Fruit fly (Drosophila melanogaster) whole organism, embryonic: Measurements from ENCODE around the gene Pp2A-29B.

Source experiments
- ATbp ChIP-seq: fragments of 200-800 bp; sonication (Bioruptor generic); optimal IDR thresholded peaks from 2 replicates; lab custom pipeline; 2017; ENCODE audit warnings: missing biosample characterization, mild to moderate bottlenecking, missing genetic modification characterization, missing genetic modification reagents
- Abd-B ChIP-seq: fragments of 200-800 bp; sonication (Bioruptor generic); optimal IDR thresholded peaks from 2 replicates; lab custom pipeline; 2018; ENCODE audit warnings: missing biosample characterization, mild to moderate bottlenecking, missing genetic modification characterization, moderate library complexity
- Ada2b ChIP-seq: fragments of 200-800 bp; sonication (Bioruptor generic); IDR thresholded peaks from 2 replicates; pipeline ENCODE4 v1.3.6; 2022; ENCODE audit warnings: missing biosample characterization, missing genetic modification characterization
- CG10267 ChIP-seq: fragments of 200-800 bp; sonication (Bioruptor generic); optimal IDR thresholded peaks from 2 replicates; lab custom pipeline; 2018; ENCODE audit warnings: missing biosample characterization, mild to moderate bottlenecking, missing genetic modification characterization, moderate library complexity
- CG10274 ChIP-seq: fragments of 200-800 bp; sonication (Bioruptor generic); optimal IDR thresholded peaks from 3 replicates; lab custom pipeline; 2017; ENCODE audit warnings: missing biosample characterization, mild to moderate bottlenecking, missing genetic modification characterization
- CG11504 ChIP-seq: fragments of 200-800 bp; sonication (Bioruptor generic); optimal IDR thresholded peaks from 3 replicates; lab custom pipeline; 2019; ENCODE audit warnings: missing biosample characterization, mild to moderate bottlenecking, missing genetic modification characterization, moderate library complexity
- CG12236 ChIP-seq: fragments of 200-800 bp; sonication (Bioruptor generic); optimal IDR thresholded peaks from 2 replicates; lab custom pipeline; 2016; ENCODE audit warnings: missing biosample characterization, missing genetic modification characterization
- CG13296 ChIP-seq: fragments of 200-800 bp; sonication (Bioruptor generic); optimal IDR thresholded peaks from 3 replicates; lab custom pipeline; 2018; ENCODE audit warnings: missing biosample characterization, mild to moderate bottlenecking, missing genetic modification characterization
- CG13775 ChIP-seq: fragments of 200-800 bp; sonication (Bioruptor generic); optimal IDR thresholded peaks from 3 replicates; lab custom pipeline; 2017; ENCODE audit warnings: missing biosample characterization, mild to moderate bottlenecking, missing genetic modification characterization
- CG1647 ChIP-seq: fragments of 200-800 bp; sonication (Bioruptor generic); optimal IDR thresholded peaks from 3 replicates; lab custom pipeline; 2016; ENCODE audit warnings: missing biosample characterization, missing genetic modification characterization
- CG17802 ChIP-seq: fragments of 200-800 bp; sonication (Bioruptor generic); optimal IDR thresholded peaks from 2 replicates; lab custom pipeline; 2018; ENCODE audit warnings: missing biosample characterization, mild to moderate bottlenecking, missing genetic modification characterization, moderate library complexity
- CG18599 ChIP-seq: fragments of 200-800 bp; sonication (Bioruptor generic); optimal IDR thresholded peaks from 3 replicates; lab custom pipeline; 2017; ENCODE audit warnings: missing biosample characterization, missing genetic modification characterization, mild to moderate bottlenecking, moderate library complexity, missing genetic modification reagents
- CG30431 ChIP-seq: fragments of 200-800 bp; sonication (Bioruptor generic); optimal IDR thresholded peaks from 2 replicates; lab custom pipeline; 2017; ENCODE audit warnings: missing biosample characterization, missing genetic modification characterization
- CG5245 ChIP-seq: fragments of 200-800 bp; sonication (Bioruptor generic); optimal IDR thresholded peaks from 3 replicates; lab custom pipeline; 2016; ENCODE audit warnings: missing biosample characterization, missing genetic modification characterization
- CG7357 ChIP-seq: fragments of 200-800 bp; sonication (Bioruptor generic); IDR thresholded peaks from 3 replicates; pipeline ENCODE4 v1.3.6; 2022; ENCODE audit warnings: missing biosample characterization, missing genetic modification characterization
- CG8924 ChIP-seq: fragments of 200-800 bp; optimal IDR thresholded peaks from 3 replicates; lab custom pipeline; 2019; ENCODE audit warnings: missing biosample characterization, mild to moderate bottlenecking, missing genetic modification characterization, moderate library complexity
- D ChIP-seq, 2 experiments: fragments of 200-800 bp in 1 of 2; fragments of >200 bp in 1 of 2; sonication (Bioruptor generic) in 1 of 2; optimal IDR thresholded peaks; 2 replicates in 1 of 2; 3 replicates in 1 of 2; lab custom pipeline; 2017; ENCODE audit warnings: mild to moderate bottlenecking in 1 of 2, missing biosample characterization in 1 of 2, missing genetic modification characterization in 1 of 2, missing genetic modification reagents in 1 of 2
- Dad ChIP-seq: fragments of 200-800 bp; sonication (Bioruptor generic); optimal IDR thresholded peaks from 3 replicates; lab custom pipeline; 2016; ENCODE audit warnings: missing biosample characterization, missing genetic modification characterization
- Dip2 ChIP-seq: fragments of 200-800 bp; sonication (Bioruptor generic); IDR thresholded peaks from 2 replicates; pipeline ENCODE4 v1.3.6; 2022; ENCODE audit warnings: missing biosample characterization, missing genetic modification characterization
- Dip3 ChIP-seq: fragments of 200-800 bp; sonication (Bioruptor generic); optimal IDR thresholded peaks from 3 replicates; lab custom pipeline; 2016; ENCODE audit warnings: missing biosample characterization, missing genetic modification characterization
- Dref ChIP-seq: fragments of 200-800 bp; sonication (Bioruptor generic); IDR thresholded peaks from 2 replicates; pipeline ENCODE4 v1.3.6; 2022; ENCODE audit warnings: missing biosample characterization, missing genetic modification characterization
- Drgx ChIP-seq: fragments of 200-800 bp; sonication (Bioruptor generic); IDR thresholded peaks from 2 replicates; pipeline ENCODE4 v1.3.6; 2022; ENCODE audit warnings: missing biosample characterization, missing genetic modification characterization
- E2f1 ChIP-seq: fragments of 200-800 bp; sonication (Bioruptor generic); IDR thresholded peaks from 2 replicates; pipeline ENCODE4 v1.3.6; 2022; ENCODE audit warnings: missing biosample characterization, missing genetic modification characterization
- Fer3 ChIP-seq: fragments of 200-800 bp; sonication (Bioruptor generic); optimal IDR thresholded peaks from 2 replicates; lab custom pipeline; 2018; ENCODE audit warnings: missing biosample characterization, mild to moderate bottlenecking, missing genetic modification characterization, moderate library complexity
- HLH3B ChIP-seq: fragments of 200-800 bp; sonication (Bioruptor generic); IDR thresholded peaks from 2 replicates; pipeline ENCODE4 v1.3.6; 2022; ENCODE audit warnings: missing biosample characterization, missing genetic modification characterization
- HmgZ ChIP-seq: fragments of 200-800 bp; sonication (Bioruptor generic); optimal IDR thresholded peaks from 2 replicates; lab custom pipeline; 2018; ENCODE audit warnings: missing biosample characterization, mild to moderate bottlenecking, missing genetic modification characterization
- Hr3 ChIP-seq: fragments of 200-800 bp; sonication (Bioruptor generic); optimal IDR thresholded peaks from 3 replicates; lab custom pipeline; 2016; ENCODE audit warnings: missing biosample characterization, missing genetic modification characterization
- Jarid2 ChIP-seq: fragments of 200-800 bp; sonication (Bioruptor generic); optimal IDR thresholded peaks from 3 replicates; lab custom pipeline; 2017; ENCODE audit warnings: mild to moderate bottlenecking, missing biosample characterization, missing genetic modification reagents, missing genetic modification characterization
- Mes4 ChIP-seq: fragments of 200-800 bp; sonication (Bioruptor generic); optimal IDR thresholded peaks from 2 replicates; lab custom pipeline; 2016; ENCODE audit warnings: missing biosample characterization, missing genetic modification characterization
- NC2α ChIP-seq: fragments of 200-800 bp; sonication (Bioruptor generic); optimal IDR thresholded peaks from 2 replicates; lab custom pipeline; 2016; ENCODE audit warnings: missing biosample characterization, missing genetic modification characterization
- NC2β ChIP-seq: fragments of 200-800 bp; sonication (Bioruptor generic); optimal IDR thresholded peaks from 2 replicates; lab custom pipeline; 2016; ENCODE audit warnings: missing biosample characterization, missing genetic modification characterization
- Rx ChIP-seq: fragments of 200-800 bp; sonication (Bioruptor generic); IDR thresholded peaks from 2 replicates; pipeline ENCODE4 v1.3.6; 2022; ENCODE audit warnings: missing biosample characterization, missing genetic modification characterization
- Scr ChIP-seq: fragments of 200-800 bp; sonication (Bioruptor generic); IDR thresholded peaks from 2 replicates; pipeline ENCODE4 v1.3.6; 2022; ENCODE audit warnings: missing biosample characterization, missing genetic modification characterization; ENCODE audit not compliant: partially characterized antibody
- Xrp1 ChIP-seq: fragments of 200-800 bp; sonication (Bioruptor generic); IDR thresholded peaks from 2 replicates; pipeline ENCODE4 v1.3.6; 2022; ENCODE audit warnings: missing biosample characterization, missing genetic modification characterization
- bigmax ChIP-seq: fragments of 200-800 bp; sonication (Bioruptor generic); optimal IDR thresholded peaks from 2 replicates; lab custom pipeline; 2018; ENCODE audit warnings: missing biosample characterization, mild to moderate bottlenecking, missing genetic modification characterization
- cg ChIP-seq: fragments of 200-800 bp; sonication (Bioruptor generic); optimal IDR thresholded peaks from 3 replicates; lab custom pipeline; 2019; ENCODE audit warnings: missing biosample characterization, mild to moderate bottlenecking, missing genetic modification characterization, moderate library complexity
- corto ChIP-seq: fragments of 200-800 bp; sonication (Bioruptor generic); optimal IDR thresholded peaks from 2 replicates; lab custom pipeline; 2016; ENCODE audit warnings: missing biosample characterization, mild to moderate bottlenecking, missing genetic modification characterization, moderate library complexity
- eve ChIP-seq, 2 experiments: fragments of >200 bp; optimal IDR thresholded peaks; 2 replicates each; lab custom pipeline; 2017; ENCODE audit warnings: missing biosample characterization in 2 of 2, missing genetic modification characterization in 2 of 2
- lbe ChIP-seq: fragments of 200-800 bp; sonication (Bioruptor generic); optimal IDR thresholded peaks from 2 replicates; lab custom pipeline; 2016; ENCODE audit warnings: missing biosample characterization, mild to moderate bottlenecking, missing genetic modification characterization
- pfk ChIP-seq: fragments of 200-800 bp; sonication (Bioruptor generic); optimal IDR thresholded peaks from 2 replicates; lab custom pipeline; 2018; ENCODE audit warnings: missing biosample characterization, mild to moderate bottlenecking, missing genetic modification characterization, moderate library complexity
- pho ChIP-seq: fragments of 200-800 bp; sonication (Bioruptor generic); optimal IDR thresholded peaks from 2 replicates; lab custom pipeline; 2016; ENCODE audit warnings: missing biosample characterization, missing genetic modification characterization
- pros ChIP-seq: fragments of 200-800 bp; sonication (Bioruptor generic); optimal IDR thresholded peaks from 3 replicates; lab custom pipeline; 2019; ENCODE audit warnings: missing biosample characterization, mild to moderate bottlenecking, missing genetic modification characterization, moderate library complexity
- pum ChIP-seq: fragments of 200-800 bp; sonication (Bioruptor generic); optimal IDR thresholded peaks from 2 replicates; lab custom pipeline; 2016; ENCODE audit warnings: missing biosample characterization, missing genetic modification characterization
- sc ChIP-seq, 3 experiments: fragments of >200 bp in 2 of 3; fragments of 200-800 bp in 1 of 3; sonication (Bioruptor generic) in 1 of 3; optimal IDR thresholded peaks; 2 replicates in 2 of 3; 3 replicates in 1 of 3; lab custom pipeline; 2017; ENCODE audit warnings: mild to moderate bottlenecking in 1 of 3, missing biosample characterization in 1 of 3, missing genetic modification characterization in 1 of 3, missing genetic modification reagents in 1 of 3
- tio ChIP-seq: fragments of 200-800 bp; sonication (Bioruptor generic); optimal IDR thresholded peaks from 2 replicates; lab custom pipeline; 2017; ENCODE audit warnings: missing biosample characterization, missing genetic modification characterization, inconsistent platforms

Gene Pp2A-29B

dm6 chr2L:8402928-8403285 lies 37.1 kb downstream of the Pp2A-29B start, which contains the start of gene fy (continued):
- no peak for TF ChIP-seq eve (GFP tag; optimal IDR thresholded peaks at IDR 0.05; lab: Kevin White, UChicago)

dm6 chr2L:8403286-8404270 lies 37.7 kb downstream of the Pp2A-29B start, which contains the start of gene emb:
TSS of gene emb (plus strand) at chr2L:8403573.
- TF ChIP-seq CG5245 (GFP tag; lab: Kevin White, UChicago) (no peak), CG7357 (GFP tag; lab: Robert Waterston, UW) (no peak), Dref (GFP tag; lab: Robert Waterston, UW) (peak; percentile 99), CG18599 (no peak), CG13775 (GFP tag; lab: Kevin White, UChicago) (peak; percentile 55), ATbp (no peak), CG13296 (no peak), Dip2 (no peak), Dip3 (GFP tag; lab: Kevin White, UChicago) (no peak), sc (optimal IDR thresholded peaks at IDR 0.05; lab: Kevin White, UChicago) (no peak), sc (GFP tag; optimal IDR thresholded peaks at IDR 0.05; lab: Kevin White, UChicago) (no peak), Scr (GFP tag; lab: Robert Waterston, UW) (peak; percentile 94), Rx (0 out of 2 replicates have a peak, but pooled peaks have one; percentile 25), Fer3 (tag; lab: Kevin White, UChicago) (peak; percentile 30), NC2β (peak; percentile 47), Mes4 (peak; percentile 40), Xrp1 (GFP tag; lab: Robert Waterston, UW) (peak; percentile 37; the same call in 1 of the 2 replicates), HLH3B (no peak), Drgx (GFP tag; lab: Robert Waterston, UW) (peak; percentile 39; the same call in 1 of the 2 replicates), pho (peak; percentile 65), Abd-B (GFP tag; lab: Kevin White, UChicago) (no peak), pum (GFP tag; lab: Kevin White, UChicago) (peak; percentile 21), Ada2b (GFP tag; lab: Robert Waterston, UW) (no peak), D (optimal IDR thresholded peaks at IDR 0.05; lab: Kevin White, UChicago) (no peak), D (GFP tag; optimal IDR thresholded peaks at IDR 0.05; lab: Kevin White, UChicago) (no peak), bigmax (no peak), corto (GFP tag; lab: Kevin White, UChicago) (no peak), pfk (no peak), CG1647 (GFP tag; lab: Kevin White, UChicago) (peak; percentile 49), CG17802 (tag; lab: Kevin White, UChicago) (peak; percentile 40), E2f1 (GFP tag; lab: Robert Waterston, UW) (no peak), CG10267 (peak; percentile 74), pros (GFP tag; lab: Kevin White, UChicago) (no peak), Dad (GFP tag; lab: Kevin White, UChicago) (peak; percentile 52), cg (peak; percentile 99), Hr3 (GFP tag; lab: Kevin White, UChicago) (peak; percentile 43), CG10274 (no peak), lbe (GFP tag; lab: Kevin White, UChicago) (peak; percentile 7), tio (GFP tag; lab: Kevin White, UChicago) (no peak), CG11504 (no peak), NC2α (no peak), HmgZ (tag; lab: Kevin White, UChicago) (peak; percentile 66), CG8924 (peak; percentile 44), CG30431 (no peak), CG12236 (peak; percentile 38), Jarid2 (no peak)
